Fruit fly (Drosophila melanogaster) whole organism, embryonic: ENCODE results near the gene SecCl.

Source experiments
- Ada2b ChIP-seq: fragments of 200-800 bp; sonication (Bioruptor generic); IDR thresholded peaks from 2 replicates; pipeline ENCODE4 v1.3.6; 2022; ENCODE audit warnings: missing biosample characterization, missing genetic modification characterization
- B-H1 ChIP-seq: fragments of 200-800 bp; sonication (Bioruptor generic); IDR thresholded peaks from 3 replicates; pipeline ENCODE4 v1.3.6; 2022; ENCODE audit warnings: missing biosample characterization, missing genetic modification characterization
- BEAF-32 ChIP-seq: fragments of 200-800 bp; sonication (Bioruptor generic); optimal IDR thresholded peaks from 3 replicates; lab custom pipeline; 2017; ENCODE audit warnings: missing biosample characterization, missing genetic modification characterization, mild to moderate bottlenecking, moderate library complexity, missing genetic modification reagents
- Bgb ChIP-seq: fragments of 200-800 bp; sonication (Bioruptor generic); IDR thresholded peaks from 2 replicates; pipeline ENCODE4 v1.3.6; 2022; ENCODE audit warnings: missing biosample characterization, missing genetic modification characterization; ENCODE audit not compliant: partially characterized antibody
- CG10979 ChIP-seq: fragments of 200-800 bp; sonication (Bioruptor generic); optimal IDR thresholded peaks from 2 replicates; lab custom pipeline; 2018; ENCODE audit warnings: missing biosample characterization, mild to moderate bottlenecking, missing genetic modification characterization, moderate library complexity
- CG30403 ChIP-seq: fragments of 200-800 bp; sonication (Bioruptor generic); optimal IDR thresholded peaks from 3 replicates; lab custom pipeline; 2016; ENCODE audit warnings: missing biosample characterization, missing genetic modification characterization
- CG31441 ChIP-seq: fragments of 200-800 bp; sonication (Bioruptor generic); IDR thresholded peaks from 2 replicates; pipeline ENCODE4 v1.3.6; 2022; ENCODE audit warnings: missing biosample characterization, missing genetic modification characterization
- CG3281 ChIP-seq: fragments of 200-800 bp; sonication (Bioruptor generic); optimal IDR thresholded peaks from 3 replicates; lab custom pipeline; 2017; ENCODE audit warnings: missing biosample characterization, mild to moderate bottlenecking, missing genetic modification characterization
- CG34376 ChIP-seq: fragments of 200-800 bp; sonication (Bioruptor generic); optimal IDR thresholded peaks from 2 replicates; lab custom pipeline; 2018; ENCODE audit warnings: missing biosample characterization, mild to moderate bottlenecking, missing genetic modification characterization
- CG4282 ChIP-seq: fragments of 200-800 bp; sonication (Bioruptor generic); optimal IDR thresholded peaks from 2 replicates; lab custom pipeline; 2016; ENCODE audit warnings: missing biosample characterization, missing genetic modification characterization
- CG4820 ChIP-seq: fragments of 200-800 bp; sonication (Bioruptor generic); optimal IDR thresholded peaks from 3 replicates; lab custom pipeline; 2016; ENCODE audit warnings: missing biosample characterization, missing genetic modification characterization
- CG6175 ChIP-seq: fragments of 200-800 bp; sonication (Bioruptor generic); IDR thresholded peaks from 3 replicates; pipeline ENCODE4 v1.3.6; 2022; ENCODE audit warnings: missing biosample characterization, missing genetic modification characterization
- CG7357 ChIP-seq: fragments of 200-800 bp; sonication (Bioruptor generic); IDR thresholded peaks from 3 replicates; pipeline ENCODE4 v1.3.6; 2022; ENCODE audit warnings: missing biosample characterization, missing genetic modification characterization
- CG9727 ChIP-seq: fragments of 200-800 bp; sonication (Bioruptor generic); optimal IDR thresholded peaks from 3 replicates; lab custom pipeline; 2017; ENCODE audit warnings: missing biosample characterization, mild to moderate bottlenecking, missing genetic modification characterization
- CHES-1-like ChIP-seq: fragments of 200-800 bp; sonication (Bioruptor generic); optimal IDR thresholded peaks from 2 replicates; lab custom pipeline; 2016; ENCODE audit warnings: missing biosample characterization, missing genetic modification characterization
- CrebB ChIP-seq: fragments of 200-800 bp; sonication (Bioruptor generic); optimal IDR thresholded peaks from 3 replicates; lab custom pipeline; 2018; ENCODE audit warnings: missing biosample characterization, mild to moderate bottlenecking, missing genetic modification characterization
- D19B ChIP-seq: fragments of 200-800 bp; sonication (Bioruptor generic); optimal IDR thresholded peaks from 2 replicates; lab custom pipeline; 2017; ENCODE audit warnings: missing biosample characterization, mild to moderate bottlenecking, missing genetic modification characterization
- Doc2 ChIP-seq: fragments of 200-800 bp; sonication (Bioruptor generic); IDR thresholded peaks from 2 replicates; pipeline ENCODE4 v1.3.6; 2022; ENCODE audit warnings: missing biosample characterization, missing genetic modification characterization
- Dp ChIP-seq: fragments of 200-800 bp; sonication (Bioruptor generic); optimal IDR thresholded peaks from 2 replicates; lab custom pipeline; 2018; ENCODE audit warnings: missing biosample characterization, mild to moderate bottlenecking, missing genetic modification characterization, moderate library complexity
- Drgx ChIP-seq: fragments of 200-800 bp; sonication (Bioruptor generic); IDR thresholded peaks from 2 replicates; pipeline ENCODE4 v1.3.6; 2022; ENCODE audit warnings: missing biosample characterization, missing genetic modification characterization
- HLH3B ChIP-seq: fragments of 200-800 bp; sonication (Bioruptor generic); IDR thresholded peaks from 2 replicates; pipeline ENCODE4 v1.3.6; 2022; ENCODE audit warnings: missing biosample characterization, missing genetic modification characterization
- HLH54F ChIP-seq: fragments of 200-800 bp; sonication (Bioruptor generic); optimal IDR thresholded peaks from 3 replicates; lab custom pipeline; 2016; ENCODE audit warnings: missing biosample characterization, missing genetic modification characterization
- HmgD ChIP-seq: fragments of 200-800 bp; sonication (Bioruptor generic); optimal IDR thresholded peaks from 3 replicates; lab custom pipeline; 2016; ENCODE audit warnings: missing biosample characterization, missing genetic modification characterization
- Oaz ChIP-seq: fragments of 200-800 bp; sonication (Bioruptor generic); IDR thresholded peaks from 2 replicates; pipeline ENCODE4 v1.3.6; 2022; ENCODE audit warnings: missing biosample characterization, missing genetic modification characterization
- Rx ChIP-seq: fragments of 200-800 bp; sonication (Bioruptor generic); IDR thresholded peaks from 2 replicates; pipeline ENCODE4 v1.3.6; 2022; ENCODE audit warnings: missing biosample characterization, missing genetic modification characterization
- Stat92E ChIP-seq, 3 experiments: fragments of >200 bp in 2 of 3; fragments of 200-800 bp in 1 of 3; sonication (Bioruptor generic) in 1 of 3; optimal IDR thresholded peaks; 2 replicates each; lab custom pipeline; 2017 to 2019; ENCODE audit warnings: missing biosample characterization in 3 of 3, missing genetic modification characterization in 3 of 3, mild to moderate bottlenecking in 1 of 3, moderate library complexity in 1 of 3
- Taf1 ChIP-seq: fragments of 200-800 bp; sonication (Bioruptor generic); IDR thresholded peaks from 2 replicates; pipeline ENCODE4 v1.3.6; 2022; ENCODE audit warnings: missing biosample characterization, missing genetic modification characterization
- ash1 ChIP-seq: fragments of 200-800 bp; sonication (Bioruptor generic); optimal IDR thresholded peaks from 2 replicates; lab custom pipeline; 2018; ENCODE audit warnings: missing biosample characterization, mild to moderate bottlenecking, missing genetic modification characterization
- bsh ChIP-seq, 2 experiments: fragments of 200-800 bp; sonication (Bioruptor generic); optimal IDR thresholded peaks; 2 replicates each; lab custom pipeline; 2017 to 2018; ENCODE audit warnings: mild to moderate bottlenecking in 2 of 2, missing biosample characterization in 2 of 2, missing genetic modification characterization in 2 of 2, moderate library complexity in 1 of 2
- crc ChIP-seq: fragments of 200-800 bp; sonication (Bioruptor generic); optimal IDR thresholded peaks from 2 replicates; lab custom pipeline; 2016; ENCODE audit warnings: missing biosample characterization, missing genetic modification characterization
- exex ChIP-seq: fragments of 200-800 bp; sonication (Bioruptor generic); optimal IDR thresholded peaks from 4 replicates; lab custom pipeline; 2018; ENCODE audit warnings: missing biosample characterization, mild to moderate bottlenecking, missing genetic modification characterization, moderate library complexity
- fd102C ChIP-seq: fragments of 200-800 bp; sonication (Bioruptor generic); optimal IDR thresholded peaks from 2 replicates; lab custom pipeline; 2018; ENCODE audit warnings: missing biosample characterization, mild to moderate bottlenecking, missing genetic modification characterization, moderate library complexity
- gcm2 ChIP-seq: fragments of 200-800 bp; sonication (Bioruptor generic); optimal IDR thresholded peaks from 2 replicates; lab custom pipeline; 2016; ENCODE audit warnings: missing biosample characterization, missing genetic modification characterization
- grau ChIP-seq: fragments of 200-800 bp; optimal IDR thresholded peaks from 3 replicates; lab custom pipeline; 2019; ENCODE audit warnings: missing biosample characterization, mild to moderate bottlenecking, missing genetic modification characterization, moderate library complexity
- grn ChIP-seq: fragments of 200-800 bp; sonication (Bioruptor generic); optimal IDR thresholded peaks from 3 replicates; lab custom pipeline; 2017; ENCODE audit warnings: missing biosample characterization, missing genetic modification characterization
- gro ChIP-seq: fragments of 200-800 bp; sonication (Bioruptor generic); optimal IDR thresholded peaks from 2 replicates; lab custom pipeline; 2016; ENCODE audit warnings: missing biosample characterization, missing genetic modification characterization
- h ChIP-seq: fragments of >200 bp; optimal IDR thresholded peaks from 2 replicates; lab custom pipeline; 2017
- insv ChIP-seq, 2 experiments: fragments of 200-800 bp; sonication (Bioruptor generic); optimal IDR thresholded peaks; 3 replicates each; lab custom pipeline; 2016 to 2018; ENCODE audit warnings: missing biosample characterization in 2 of 2, missing genetic modification characterization in 2 of 2
- knrl ChIP-seq: fragments of 200-800 bp; sonication (Bioruptor generic); IDR thresholded peaks from 3 replicates; pipeline ENCODE4 v1.3.6; 2022; ENCODE audit warnings: missing biosample characterization, missing genetic modification characterization; ENCODE audit not compliant: partially characterized antibody
- mld ChIP-seq: fragments of 200-800 bp; sonication (Bioruptor generic); IDR thresholded peaks from 3 replicates; pipeline ENCODE4 v1.3.6; 2022; ENCODE audit warnings: missing biosample characterization, missing genetic modification characterization; ENCODE audit not compliant: partially characterized antibody
- oc ChIP-seq: fragments of 200-800 bp; sonication (Bioruptor generic); optimal IDR thresholded peaks from 2 replicates; lab custom pipeline; 2018; ENCODE audit warnings: missing biosample characterization, mild to moderate bottlenecking, missing genetic modification characterization, moderate library complexity
- pan ChIP-seq, 4 experiments: fragments of >200 bp in 3 of 4; fragments of 200-800 bp in 1 of 4; sonication (Bioruptor generic) in 1 of 4; optimal IDR thresholded peaks in 3 of 4; IDR thresholded peaks in 1 of 4; 2 replicates each; pipeline versions ENCODE4 v1.3.6 to Lab custom; 2017 to 2022; ENCODE audit warnings: missing biosample characterization in 2 of 4, missing genetic modification characterization in 2 of 4, mixed read lengths in 1 of 4
- pnt ChIP-seq: fragments of 200-800 bp; sonication (Bioruptor generic); optimal IDR thresholded peaks from 3 replicates; lab custom pipeline; 2016; ENCODE audit warnings: missing biosample characterization, missing genetic modification characterization
- rib ChIP-seq: fragments of 200-800 bp; sonication (Bioruptor generic); IDR thresholded peaks from 2 replicates; pipeline ENCODE4 v1.3.6; 2022; ENCODE audit warnings: missing biosample characterization, missing genetic modification characterization
- sima ChIP-seq: fragments of 200-800 bp; sonication (Bioruptor generic); optimal IDR thresholded peaks from 2 replicates; lab custom pipeline; 2016; ENCODE audit warnings: missing biosample characterization, missing genetic modification characterization
- tll ChIP-seq, 2 experiments: fragments of 200-800 bp in 1 of 2; fragments of >200 bp in 1 of 2; sonication (Bioruptor generic) in 1 of 2; optimal IDR thresholded peaks; 2 replicates each; lab custom pipeline; 2017 to 2019; ENCODE audit warnings: missing biosample characterization in 2 of 2, missing genetic modification characterization in 2 of 2, mild to moderate bottlenecking in 1 of 2, moderate library complexity in 1 of 2
- vfl ChIP-seq: fragments of 200-800 bp; sonication (Bioruptor generic); optimal IDR thresholded peaks from 2 replicates; lab custom pipeline; 2016; ENCODE audit warnings: missing biosample characterization, missing genetic modification characterization
- vnd ChIP-seq: fragments of 200-800 bp; sonication (Bioruptor generic); IDR thresholded peaks from 3 replicates; pipeline ENCODE4 v1.3.6; 2022; ENCODE audit warnings: missing biosample characterization, missing genetic modification characterization; ENCODE audit not compliant: partially characterized antibody
- wdn ChIP-seq: fragments of 200-800 bp; sonication (Bioruptor generic); IDR thresholded peaks from 2 replicates; pipeline ENCODE4 v1.3.6; 2022; ENCODE audit warnings: missing biosample characterization, missing genetic modification characterization

SecCl gene

DNA sequence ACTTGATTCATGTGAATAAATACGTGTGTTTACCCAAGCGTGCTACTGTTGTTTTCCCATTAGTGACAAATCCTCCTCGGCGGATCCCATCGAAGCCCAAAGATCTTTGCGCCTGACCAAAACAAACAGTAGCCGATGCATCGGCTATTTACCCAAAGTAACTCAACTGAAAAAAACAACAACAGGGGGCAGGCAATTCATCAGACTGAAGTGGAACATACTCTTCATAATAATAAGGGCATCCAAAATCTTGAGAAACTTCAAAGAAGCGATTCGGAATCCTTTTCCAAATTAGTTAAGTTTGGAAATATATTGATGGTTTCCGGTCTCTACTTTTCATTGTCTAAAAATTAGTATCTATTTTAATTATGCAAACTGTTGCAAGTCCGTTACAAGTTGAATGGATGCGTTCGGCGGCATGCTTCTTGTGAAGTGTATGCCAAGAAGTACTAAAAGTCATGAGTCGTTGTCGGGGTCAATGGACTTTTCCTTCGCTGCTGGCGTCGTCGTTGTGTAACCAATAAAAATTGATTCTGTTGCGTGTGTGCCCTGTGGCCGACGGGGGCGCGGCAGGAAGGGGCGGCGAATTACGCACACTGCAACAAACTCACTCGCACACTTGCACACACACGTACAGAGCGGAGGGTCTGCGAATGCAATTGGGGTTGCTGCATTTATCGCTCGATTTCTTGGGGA, 25.5 kb downstream of the SecCl start (continued):
- no peak for TF ChIP-seq oc (tag; lab: Kevin White, UChicago)
- TF ChIP-seq insv (GFP tag; optimal IDR thresholded peaks at IDR 0.05; lab: Kevin White, UChicago), result no peak
- TF ChIP-seq CG34376 (GFP tag; lab: Kevin White, UChicago), result no peak
- no peak for TF ChIP-seq knrl (GFP tag; lab: Robert Waterston, UW)
- peak; percentile 64 for TF ChIP-seq CG10979 (tag; lab: Kevin White, UChicago)
- TF ChIP-seq Ada2b (GFP tag; lab: Robert Waterston, UW), result no peak
- no peak for TF ChIP-seq Bgb (GFP tag; lab: Robert Waterston, UW)
- TF ChIP-seq CG4282 (GFP tag; lab: Kevin White, UChicago), result no peak
- peak in 1 of 2 experiments; percentile 75 for TF ChIP-seq bsh (GFP tag; optimal IDR thresholded peaks at IDR 0.05; lab: Kevin White, UChicago)
- TF ChIP-seq CG31441 (GFP tag; lab: Robert Waterston, UW), result peak; percentile 46; the same call in 1 of the 2 replicates
- no peak for TF ChIP-seq crc (GFP tag; lab: Kevin White, UChicago)
- TF ChIP-seq HmgD (GFP tag; lab: Kevin White, UChicago), result no peak
- 0 out of 2 replicates have a peak, but pooled peaks have one; percentile 36 for TF ChIP-seq HLH3B (GFP tag; lab: Robert Waterston, UW)
- no peak for TF ChIP-seq Taf1 (GFP tag; lab: Robert Waterston, UW)
- TF ChIP-seq grn (GFP tag; lab: Kevin White, UChicago), result no peak
- no peak for TF ChIP-seq pan (optimal IDR thresholded peaks at IDR 0.05; lab: Kevin White, UChicago)
- no peak for TF ChIP-seq pan (GFP tag; optimal IDR thresholded peaks at IDR 0.05 in 1 of 2, IDR thresholded peaks at IDR 0.05 in 1 of 2)
- TF ChIP-seq D19B (GFP tag; lab: Kevin White, UChicago), result no peak
- peak; percentile 4 for TF ChIP-seq CG30403 (GFP tag; lab: Kevin White, UChicago)
- no peak for TF ChIP-seq gro (GFP tag; lab: Kevin White, UChicago)
- no peak for TF ChIP-seq rib (GFP tag; lab: Robert Waterston, UW)
- TF ChIP-seq exex, result no peak
- TF ChIP-seq Dp (GFP tag; lab: Kevin White, UChicago), result no peak
- TF ChIP-seq CHES-1-like (GFP tag; lab: Kevin White, UChicago), result no peak
- TF ChIP-seq gcm2 (GFP tag; lab: Kevin White, UChicago), result no peak
- TF ChIP-seq CG6175 (GFP tag; lab: Robert Waterston, UW), result no peak
- TF ChIP-seq h (lab: Kevin White, UChicago), result no peak
- peak; percentile 37 for TF ChIP-seq grau (tag; lab: Kevin White, UChicago)
- TF ChIP-seq Drgx (GFP tag; lab: Robert Waterston, UW), result no peak
- no peak for TF ChIP-seq tll (GFP tag; optimal IDR thresholded peaks at IDR 0.05; lab: Kevin White, UChicago)
- no peak for TF ChIP-seq wdn (GFP tag; lab: Robert Waterston, UW)
- TF ChIP-seq vnd (GFP tag; lab: Robert Waterston, UW), result no peak
- peak; percentile 26 for TF ChIP-seq CG4820 (GFP tag; lab: Kevin White, UChicago)
- no peak for TF ChIP-seq Rx (GFP tag; lab: Robert Waterston, UW)
- no peak for TF ChIP-seq vfl (GFP tag; lab: Kevin White, UChicago)
- no peak for TF ChIP-seq CrebB (tag; lab: Kevin White, UChicago)
- no peak for TF ChIP-seq B-H1 (GFP tag; lab: Robert Waterston, UW)
- no peak for TF ChIP-seq ash1 (GFP tag; lab: Kevin White, UChicago)
- peak; percentile 4 for TF ChIP-seq CG9727 (GFP tag; lab: Kevin White, UChicago)
- TF ChIP-seq BEAF-32 (GFP tag; lab: Kevin White, UChicago), result no peak
- no peak for TF ChIP-seq Stat92E (GFP tag; optimal IDR thresholded peaks at IDR 0.05; lab: Kevin White, UChicago)
- no peak for TF ChIP-seq HLH54F
- TF ChIP-seq Doc2 (GFP tag; lab: Robert Waterston, UW), result no peak
- TF ChIP-seq mld (GFP tag; lab: Robert Waterston, UW), result no peak
- no peak for TF ChIP-seq CG7357 (GFP tag; lab: Robert Waterston, UW)
- TF ChIP-seq pnt (GFP tag; lab: Kevin White, UChicago), result peak; percentile 38
- no peak for TF ChIP-seq sima (GFP tag; lab: Kevin White, UChicago)
- TF ChIP-seq Oaz (GFP tag; lab: Robert Waterston, UW), result no peak
- no peak for TF ChIP-seq CG3281
- no peak for TF ChIP-seq fd102C (GFP tag; lab: Kevin White, UChicago)
